Fruit fly (Drosophila melanogaster): ENCODE results near the gene CG16953.

DNA sequence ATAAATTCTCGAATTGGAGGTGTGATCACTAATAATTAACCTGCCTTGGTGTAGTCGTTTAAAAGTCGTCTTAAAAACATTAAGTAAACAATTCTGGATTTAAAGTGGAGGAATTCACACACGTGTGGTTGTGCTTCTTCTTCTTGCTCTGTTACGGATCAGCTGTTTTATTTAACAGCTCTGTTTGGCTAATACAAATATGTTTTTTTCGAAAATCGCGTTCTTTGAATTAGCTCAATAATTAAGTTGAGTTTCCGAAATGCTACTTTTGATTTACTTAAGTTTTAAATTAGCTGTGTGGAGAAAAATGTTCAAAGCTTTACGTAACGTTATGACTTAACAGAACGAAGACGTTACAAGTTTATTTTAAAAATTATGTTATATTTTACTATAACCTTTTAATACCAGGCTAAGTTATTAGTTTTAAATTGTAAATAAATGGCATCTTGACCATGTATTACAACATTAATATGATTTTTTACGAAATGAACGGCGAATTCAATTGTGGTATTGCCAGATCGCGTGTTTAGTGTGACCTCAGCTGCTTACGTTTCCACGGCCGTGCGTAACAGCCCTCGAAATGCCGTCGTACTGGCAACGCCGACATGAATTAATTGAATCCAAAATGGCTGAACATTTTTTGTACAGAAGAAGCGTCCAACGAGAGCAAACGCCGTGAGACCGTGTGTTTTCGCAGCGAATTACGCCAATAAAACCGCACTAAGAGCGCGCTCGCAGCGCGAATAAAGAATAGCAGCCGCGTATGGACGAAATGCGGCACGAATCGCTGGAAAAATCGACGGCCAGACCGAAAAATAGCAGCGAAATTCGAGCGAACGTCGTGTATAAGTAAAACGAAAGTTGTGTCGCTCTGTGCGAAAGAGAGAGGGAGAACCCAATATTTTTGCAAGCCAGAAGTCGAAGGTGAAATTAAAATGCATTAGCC lies 7.2 kb upstream of the CG16953 start, which contains the start of the genes Pus1 and bon:
- no peak for TF ChIP-seq h (optimal IDR thresholded peaks at IDR 0.05)
- no peak for TF ChIP-seq psq (optimal IDR thresholded peaks at IDR 0.05)
- no peak for TF ChIP-seq ttk (optimal IDR thresholded peaks at IDR 0.05)
